Worm (Caenorhabditis elegans) whole organism, mixed stage, embryonic: ENCODE data around the gene scl-2.

Experiments
- M03D4.4 ChIP-seq: sonication (generic microtip); optimal IDR thresholded peaks from 2 replicates; lab custom pipeline; 2017; ENCODE audit warnings: mild to moderate bottlenecking, missing genetic modification characterization, missing compliant biosample characterization
- bed-3 ChIP-seq: fragments of 200-800 bp; sonication (Bioruptor generic); optimal IDR thresholded peaks from 3 replicates; lab custom pipeline; 2018; ENCODE audit warnings: mild to moderate bottlenecking, missing genetic modification characterization, moderate library complexity, missing compliant biosample characterization
- blmp-1 ChIP-seq: fragments of 150-350 bp; optimal IDR thresholded peaks from 2 replicates; lab custom pipeline; 2014; ENCODE audit warnings: missing biosample characterization, missing genetic modification characterization
- ceh-39 ChIP-seq: fragments of 150-350 bp; optimal IDR thresholded peaks from 2 replicates; lab custom pipeline; 2014; ENCODE audit warnings: missing biosample characterization, missing genetic modification characterization
- ceh-43 ChIP-seq: fragments of 200-800 bp; sonication (Bioruptor generic); optimal IDR thresholded peaks from 2 replicates; lab custom pipeline; 2018; ENCODE audit warnings: mild to moderate bottlenecking, missing genetic modification characterization, moderate library complexity, missing compliant biosample characterization
- ceh-83 ChIP-seq: fragments of 200-800 bp; sonication (Bioruptor generic); optimal IDR thresholded peaks from 2 replicates; lab custom pipeline; 2018; ENCODE audit warnings: mild to moderate bottlenecking, missing genetic modification characterization, missing compliant biosample characterization
- ces-1 ChIP-seq: fragments of 150-350 bp; optimal IDR thresholded peaks from 2 replicates; lab custom pipeline; 2014; ENCODE audit warnings: missing biosample characterization, missing genetic modification reagents, missing genetic modification characterization
- cnd-1 ChIP-seq: fragments of 200-800 bp; sonication (Bioruptor generic); optimal IDR thresholded peaks from 2 replicates; lab custom pipeline; 2018; ENCODE audit warnings: mild to moderate bottlenecking, missing genetic modification characterization, missing compliant biosample characterization
- drap-1 ChIP-seq: fragments of 200-800 bp; sonication (Bioruptor generic); optimal IDR thresholded peaks from 3 replicates; lab custom pipeline; 2018; ENCODE audit warnings: mild to moderate bottlenecking, missing genetic modification characterization, missing compliant biosample characterization
- elt-1 ChIP-seq: sonication (generic microtip); optimal IDR thresholded peaks from 2 replicates; lab custom pipeline; 2017; ENCODE audit warnings: missing genetic modification characterization, mild to moderate bottlenecking, missing compliant biosample characterization, antibody characterized with exemption, moderate library complexity, borderline replicate concordance; ENCODE audit not compliant: insufficient read depth
- elt-3 ChIP-seq: fragments of 150-350 bp; optimal IDR thresholded peaks from 2 replicates; lab custom pipeline; 2014; ENCODE audit warnings: missing biosample characterization, missing genetic modification characterization
- flh-1 ChIP-seq: fragments of 200-800 bp; sonication (Bioruptor generic); optimal IDR thresholded peaks from 2 replicates; lab custom pipeline; 2018; ENCODE audit warnings: mild to moderate bottlenecking, missing genetic modification characterization, moderate library complexity, missing compliant biosample characterization
- ham-2 ChIP-seq: fragments of 200-800 bp; sonication (Bioruptor generic); optimal IDR thresholded peaks from 2 replicates; lab custom pipeline; 2018; ENCODE audit warnings: mild to moderate bottlenecking, missing genetic modification characterization, missing compliant biosample characterization
- hlh-1 ChIP-seq: fragments of 150-350 bp; optimal IDR thresholded peaks from 2 replicates; lab custom pipeline; 2014; ENCODE audit warnings: missing biosample characterization, missing genetic modification reagents, missing genetic modification characterization
- lin-13 ChIP-seq: fragments of 150-350 bp; optimal IDR thresholded peaks from 2 replicates; lab custom pipeline; 2014; ENCODE audit warnings: missing biosample characterization, missing genetic modification characterization
- lin-32 ChIP-seq: fragments of 200-800 bp; sonication (Bioruptor generic); optimal IDR thresholded peaks from 2 replicates; lab custom pipeline; 2018; ENCODE audit warnings: mild to moderate bottlenecking, missing genetic modification characterization, missing compliant biosample characterization
- lsy-2 ChIP-seq: fragments of 150-350 bp; optimal IDR thresholded peaks from 2 replicates; lab custom pipeline; 2014; ENCODE audit warnings: missing biosample characterization, missing genetic modification characterization
- mep-1 ChIP-seq: fragments of 150-350 bp; optimal IDR thresholded peaks from 2 replicates; lab custom pipeline; 2017; ENCODE audit warnings: missing biosample characterization, missing genetic modification reagents, missing genetic modification characterization, inconsistent platforms
- mls-2 ChIP-seq: sonication (generic microtip); optimal IDR thresholded peaks from 2 replicates; lab custom pipeline; 2016; ENCODE audit warnings: mild to moderate bottlenecking, missing genetic modification characterization, moderate library complexity, missing compliant biosample characterization
- nhr-12 ChIP-seq: fragments of 150-350 bp; optimal IDR thresholded peaks from 2 replicates; lab custom pipeline; 2014; ENCODE audit warnings: missing biosample characterization, missing genetic modification characterization
- nhr-2 ChIP-seq: fragments of 150-350 bp; optimal IDR thresholded peaks from 2 replicates; lab custom pipeline; 2014; ENCODE audit warnings: missing biosample characterization, missing genetic modification characterization
- nhr-237 ChIP-seq: fragments of 150-350 bp; optimal IDR thresholded peaks from 2 replicates; lab custom pipeline; 2014; ENCODE audit warnings: missing biosample characterization, missing genetic modification characterization
- nhr-28 ChIP-seq: fragments of 150-350 bp; optimal IDR thresholded peaks from 2 replicates; lab custom pipeline; 2014; ENCODE audit warnings: missing biosample characterization, missing genetic modification characterization
- nhr-76 ChIP-seq: sonication (generic microtip); optimal IDR thresholded peaks from 2 replicates; lab custom pipeline; 2017; ENCODE audit warnings: missing biosample characterization, missing genetic modification characterization
- pha-4 ChIP-seq: fragments of 150-350 bp; optimal IDR thresholded peaks from 2 replicates; lab custom pipeline; 2018; ENCODE audit warnings: missing biosample characterization, missing genetic modification reagents, missing genetic modification characterization
- sem-2 ChIP-seq: fragments of 200-800 bp; sonication (Bioruptor generic); optimal IDR thresholded peaks from 2 replicates; lab custom pipeline; 2018; ENCODE audit warnings: mild to moderate bottlenecking, missing genetic modification characterization, missing compliant biosample characterization
- snpc-4 ChIP-seq: fragments of 150-350 bp; optimal IDR thresholded peaks from 2 replicates; lab custom pipeline; 2014; ENCODE audit warnings: missing biosample characterization, missing genetic modification characterization
- sptf-1 ChIP-seq: sonication (generic microtip); optimal IDR thresholded peaks from 2 replicates; lab custom pipeline; 2017; ENCODE audit warnings: mild to moderate bottlenecking, missing genetic modification characterization, moderate library complexity, missing compliant biosample characterization
- unc-120 ChIP-seq: sonication (generic microtip); optimal IDR thresholded peaks from 2 replicates; lab custom pipeline; 2017; ENCODE audit warnings: missing genetic modification characterization, missing compliant biosample characterization; ENCODE audit not compliant: poor library complexity, severe bottlenecking
- unc-39 ChIP-seq: fragments of 150-350 bp; optimal IDR thresholded peaks from 2 replicates; lab custom pipeline; 2014; ENCODE audit warnings: missing biosample characterization, missing genetic modification characterization
- unc-62 ChIP-seq: fragments of 150-350 bp; optimal IDR thresholded peaks from 2 replicates; lab custom pipeline; 2014; ENCODE audit warnings: missing biosample characterization, missing genetic modification reagents, missing genetic modification characterization
- zip-8 ChIP-seq: fragments of 150-350 bp; optimal IDR thresholded peaks from 2 replicates; lab custom pipeline; 2014; ENCODE audit warnings: missing biosample characterization, missing genetic modification characterization
- ztf-11 ChIP-seq: fragments of 150-350 bp; optimal IDR thresholded peaks from 2 replicates; lab custom pipeline; 2014; ENCODE audit warnings: missing biosample characterization, missing genetic modification characterization

scl-2 gene

ce11 chrIV:13015801-13016404 is 41.6 kb upstream of the scl-2 start:
- TF ChIP-seq sptf-1 (no peak), lin-32 (GFP tag; lab: Kevin White, UChicago) (no peak), zip-8 (no peak), nhr-237 (no peak), ces-1 (peak; percentile 92), elt-1 (no peak), mep-1 (no peak), snpc-4 (tag; lab: Kevin White, UChicago) (no peak), unc-62 (GFP tag; lab: Kevin White, UChicago) (peak; percentile 21), hlh-1 (tag; lab: Kevin White, UChicago) (peak; percentile 57), ceh-43 (GFP tag; lab: Kevin White, UChicago) (no peak), nhr-2 (no peak), nhr-28 (tag; lab: Kevin White, UChicago) (no peak)

- TF ChIP-seq unc-39 (tag; lab: Kevin White, UChicago) (no peak), M03D4.4 (tag; lab: Kevin White, UChicago) (peak; percentile 1), ces-1 (peak; percentile 76), cnd-1 (tag; lab: Kevin White, UChicago) (no peak), lin-13 (no peak), ceh-83 (GFP tag; lab: Kevin White, UChicago) (no peak), zip-8 (no peak), unc-120 (tag; lab: Kevin White, UChicago) (peak; percentile 7), elt-3 (tag; lab: Kevin White, UChicago) (no peak), lsy-2 (no peak), sem-2 (no peak), nhr-76 (no peak), flh-1 (GFP tag; lab: Kevin White, UChicago) (no peak), ztf-11 (tag; lab: Kevin White, UChicago) (no peak), mep-1 (no peak), sptf-1 (peak; percentile 36), ceh-43 (GFP tag; lab: Kevin White, UChicago) (no peak), snpc-4 (tag; lab: Kevin White, UChicago) (no peak)
Measured at ce11 chrIV:13016820-13017219, 40.7 kb upstream of the scl-2 start.

- no peak for TF ChIP-seq nhr-76
- TF ChIP-seq nhr-237 = no peak
- TF ChIP-seq unc-39 (tag; lab: Kevin White, UChicago) = no peak
- TF ChIP-seq elt-3 (tag; lab: Kevin White, UChicago) = no peak
- no peak for TF ChIP-seq snpc-4 (tag; lab: Kevin White, UChicago)
- TF ChIP-seq nhr-28 (tag; lab: Kevin White, UChicago) = no peak
- TF ChIP-seq sptf-1 = no peak
- TF ChIP-seq lsy-2 = no peak
- TF ChIP-seq bed-3 = no peak
- no peak for TF ChIP-seq mls-2 (tag; lab: Kevin White, UChicago)
- TF ChIP-seq ham-2 (GFP tag; lab: Kevin White, UChicago) = no peak
- no peak for TF ChIP-seq nhr-2
- TF ChIP-seq nhr-12 (tag; lab: Kevin White, UChicago) = no peak
- TF ChIP-seq M03D4.4 (tag; lab: Kevin White, UChicago) = no peak
- TF ChIP-seq ztf-11 (tag; lab: Kevin White, UChicago) = no peak
- no peak for TF ChIP-seq elt-1
- TF ChIP-seq ceh-39 = no peak
- TF ChIP-seq blmp-1 = no peak
- no peak for TF ChIP-seq zip-8
Measured at ce11 chrIV:13021006-13021405, 36.5 kb upstream of the scl-2 start.

- no peak for TF ChIP-seq hlh-1 (tag; lab: Kevin White, UChicago)
- peak; percentile 8 for TF ChIP-seq pha-4
- no peak for TF ChIP-seq bed-3
- TF ChIP-seq drap-1 (GFP tag; lab: Kevin White, UChicago) = peak; percentile 27
- peak; percentile 31 for TF ChIP-seq unc-120 (tag; lab: Kevin White, UChicago)
- peak; percentile 51 for TF ChIP-seq sptf-1
- TF ChIP-seq cnd-1 (tag; lab: Kevin White, UChicago) = no peak
- no peak for TF ChIP-seq ces-1
Measured at ce11 chrIV:13022892-13023291, 34.6 kb upstream of the scl-2 start.
